Fruit fly (Drosophila melanogaster): Measurements from ENCODE around the gene Rbbp5.

- TF ChIP-seq usp (GFP tag; optimal IDR thresholded peaks at IDR 0.05) (no peak), psq (GFP tag; optimal IDR thresholded peaks at IDR 0.05) (no peak)
Observed at dm6 chr3L:20356613-20357012, 8.9 kb upstream of the Rbbp5 start, which contains the start of gene kin17.
